Worm (Caenorhabditis elegans): ENCODE measurements around the gene F40G9.9.

Gene F40G9.9

DNA sequence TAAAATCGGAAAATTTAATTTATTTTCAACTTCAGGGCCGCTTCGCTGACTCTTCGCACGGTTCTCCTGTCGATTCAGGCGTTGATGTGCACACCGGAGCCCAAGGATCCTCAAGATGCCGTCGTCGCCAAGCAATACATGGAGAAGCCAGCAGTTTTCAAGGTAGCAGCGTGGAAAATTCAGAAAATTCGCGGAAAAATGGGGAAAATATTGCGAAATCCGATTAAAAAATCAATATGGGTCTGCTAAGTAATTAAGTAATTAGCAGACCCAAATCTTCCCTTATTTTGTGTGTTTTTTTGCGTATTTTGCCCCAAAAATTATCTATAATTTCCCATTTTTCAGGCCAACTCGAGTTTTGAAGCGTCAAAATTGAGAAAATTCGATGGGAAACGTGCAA lies 17.8 kb upstream of the F40G9.9 start:
- TF ChIP-seq ztf-11 (tag; optimal IDR thresholded peaks at IDR 0.05) (no peak), nhr-11 (tag; optimal IDR thresholded peaks at IDR 0.05) (no peak), skn-1 (tag; optimal IDR thresholded peaks at IDR 0.05) (no peak), mab-5 (tag; optimal IDR thresholded peaks at IDR 0.05) (no peak), ztf-1 (GFP tag; conservative IDR thresholded peaks at IDR 0.05) (no peak), ZK546.5 (tag; optimal IDR thresholded peaks at IDR 0.05) (no peak), alr-1 (tag; optimal IDR thresholded peaks at IDR 0.05) (no peak), F13H6.1 (tag; optimal IDR thresholded peaks at IDR 0.05) (no peak), C34F6.9 (tag; optimal IDR thresholded peaks at IDR 0.05) (no peak), unc-62 (GFP tag; optimal IDR thresholded peaks at IDR 0.05) (no peak), elt-3 (tag; optimal IDR thresholded peaks at IDR 0.05) (no peak), nhr-12 (tag; optimal IDR thresholded peaks at IDR 0.05) (no peak), mdl-1 (tag; optimal IDR thresholded peaks at IDR 0.05) (no peak), aly-2 (tag; optimal IDR thresholded peaks at IDR 0.05) (no peak), nhr-10 (tag; optimal IDR thresholded peaks at IDR 0.05) (no peak), sma-3 (GFP tag; optimal IDR thresholded peaks at IDR 0.05) (no peak), ceh-82 (tag; optimal IDR thresholded peaks at IDR 0.05) (no peak), ceh-16 (tag; optimal IDR thresholded peaks at IDR 0.05) (no peak)

DNA sequence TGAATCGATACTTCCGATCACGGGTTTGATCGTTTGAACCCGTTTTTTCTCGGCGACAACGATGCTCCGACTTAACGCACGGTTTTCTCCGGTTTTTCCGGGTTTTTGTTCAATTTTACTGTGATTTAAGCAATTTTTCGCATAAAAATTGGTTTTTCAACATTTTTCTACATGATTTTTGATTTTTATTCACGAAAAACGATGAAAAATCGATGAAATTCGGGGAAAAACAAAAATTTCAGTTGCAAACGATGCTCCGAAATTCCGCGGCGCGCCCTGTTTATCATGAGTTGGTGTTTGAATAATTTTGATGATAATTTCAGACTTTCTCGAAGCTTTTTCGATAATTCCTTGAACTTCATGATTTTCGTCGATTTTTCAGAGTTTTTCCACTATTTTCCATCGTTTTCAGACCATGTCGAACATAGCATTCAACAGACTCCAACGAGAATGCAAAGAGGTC lies 16.9 kb upstream of the F40G9.9 start, which contains the start of gene ubc-20:
Gene ubc-20 (plus strand): TSS at position 413 of the 463 bp plus-strand sequence.
- TF ChIP-seq lsy-2 (tag; optimal IDR thresholded peaks at IDR 0.05) (peak in 1 of 2 experiments; percentile 48), elt-3 (tag; optimal IDR thresholded peaks at IDR 0.05) (no peak), unc-55 (GFP tag; optimal IDR thresholded peaks at IDR 0.05) (peak; percentile 30), zag-1 (tag; optimal IDR thresholded peaks at IDR 0.05) (no peak), C34F6.9 (tag; optimal IDR thresholded peaks at IDR 0.05) (peak; percentile 60), sma-3 (GFP tag; optimal IDR thresholded peaks at IDR 0.05) (peak; percentile 1), nhr-77 (tag; optimal IDR thresholded peaks at IDR 0.05) (no peak), gmeb-1 (tag; optimal IDR thresholded peaks at IDR 0.05) (peak; percentile 18), nhr-23 (tag; optimal IDR thresholded peaks at IDR 0.05) (no peak), nhr-129 (tag; optimal IDR thresholded peaks at IDR 0.05) (peak; percentile 35), nhr-11 (tag; optimal IDR thresholded peaks at IDR 0.05) (no peak), R02D3.7 (tag; optimal IDR thresholded peaks at IDR 0.05) (no peak), ztf-11 (tag; optimal IDR thresholded peaks at IDR 0.05) (no peak)

DNA sequence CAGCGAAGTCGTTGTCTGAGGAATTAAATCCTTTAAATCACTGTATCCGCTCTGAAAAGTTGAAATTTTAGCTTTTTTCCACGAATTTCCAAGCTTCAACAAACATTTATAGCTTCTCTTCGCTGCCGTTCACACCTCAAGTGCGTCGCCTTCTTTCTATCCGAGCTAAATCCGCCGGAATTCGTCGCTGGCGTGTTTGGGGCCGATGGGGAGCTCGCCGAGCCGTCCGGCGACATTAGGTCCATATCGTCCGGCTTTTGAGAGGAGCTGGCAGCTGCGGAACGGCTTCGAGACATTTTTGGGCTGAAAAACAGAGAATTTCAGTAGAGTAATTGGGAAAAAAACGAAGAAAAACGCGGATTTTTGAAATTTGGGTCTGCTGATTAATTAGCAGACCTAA lies 16.3 kb upstream of the F40G9.9 start, which contains the start of gene mxl-2:
Gene mxl-2 (minus strand): TSS at position 303 of the 400 bp plus-strand sequence.
- TF ChIP-seq nhr-25 (tag; optimal IDR thresholded peaks at IDR 0.05) (no peak), gmeb-1 (tag; optimal IDR thresholded peaks at IDR 0.05) (no peak), alr-1 (tag; optimal IDR thresholded peaks at IDR 0.05) (no peak), elt-3 (tag; optimal IDR thresholded peaks at IDR 0.05) (no peak), peb-1 (tag; optimal IDR thresholded peaks at IDR 0.05) (no peak), fos-1 (tag; optimal IDR thresholded peaks at IDR 0.05) (no peak), mbf-1 (tag; optimal IDR thresholded peaks at IDR 0.05) (no peak)

DNA sequence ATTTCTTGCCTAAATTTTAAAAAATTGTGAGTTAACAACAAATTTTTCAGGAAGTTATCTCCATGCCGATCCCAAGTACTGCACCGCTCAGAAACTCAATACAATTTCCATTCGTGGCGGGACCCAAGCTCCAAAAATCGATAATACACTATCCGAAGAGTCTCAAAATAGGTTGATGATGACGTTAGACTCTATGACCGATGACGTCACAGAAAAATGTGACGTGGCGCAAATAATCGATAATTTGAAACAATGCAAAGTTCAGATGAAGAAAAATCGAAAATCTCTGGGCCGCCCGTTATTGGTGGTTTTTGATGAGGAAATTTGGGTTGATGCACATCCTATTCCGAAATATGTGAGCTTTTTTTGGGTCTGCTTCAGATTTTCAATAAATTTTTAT lies 12.8 kb upstream of the F40G9.9 start:
- TF ChIP-seq elt-1 (tag; optimal IDR thresholded peaks at IDR 0.05) (no peak), nhr-23 (tag; optimal IDR thresholded peaks at IDR 0.05) (no peak), snpc-4 (tag; optimal IDR thresholded peaks at IDR 0.05) (no peak), nhr-12 (tag; optimal IDR thresholded peaks at IDR 0.05) (no peak), Y55F3AM.14 (GFP tag; optimal IDR thresholded peaks at IDR 0.05) (no peak), unc-62 (GFP tag; optimal IDR thresholded peaks at IDR 0.05) (no peak), nhr-129 (tag; optimal IDR thresholded peaks at IDR 0.05) (no peak), crh-2 (tag; optimal IDR thresholded peaks at IDR 0.05) (no peak), nhr-6 (tag; optimal IDR thresholded peaks at IDR 0.05) (no peak), fos-1 (tag; optimal IDR thresholded peaks at IDR 0.05) (no peak), sma-3 (GFP tag; optimal IDR thresholded peaks at IDR 0.05) (no peak), blmp-1 (tag; optimal IDR thresholded peaks at IDR 0.05; ENCODE audit: insufficient read depth) (no peak), ama-1 (optimal IDR thresholded peaks at IDR 0.05) (no peak), skn-1 (tag; optimal IDR thresholded peaks at IDR 0.05) (no peak)

DNA sequence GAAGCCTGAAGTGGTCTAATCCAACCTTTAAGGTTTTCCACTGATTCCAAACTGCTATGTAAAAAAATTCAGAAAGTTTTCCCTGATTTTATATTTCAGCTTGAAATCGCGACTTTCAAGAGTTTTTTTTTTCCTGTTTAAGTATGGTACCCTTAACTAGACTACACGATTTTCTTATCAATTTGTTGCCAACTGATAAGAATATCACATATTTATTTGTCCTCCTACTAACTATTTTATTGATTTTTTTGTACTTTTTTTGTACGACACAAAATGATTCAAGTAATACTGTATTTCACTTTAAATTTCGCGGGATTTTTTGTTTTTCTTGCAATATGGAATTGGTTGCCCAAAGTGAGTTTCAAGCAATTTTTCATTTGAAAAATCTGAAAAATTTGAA lies 11.6 kb upstream of the F40G9.9 start:
- TF ChIP-seq egl-27 (tag; optimal IDR thresholded peaks at IDR 0.05) (no peak), lin-39 (tag; optimal IDR thresholded peaks at IDR 0.05) (no peak), R02D3.7 (tag; optimal IDR thresholded peaks at IDR 0.05) (no peak), fos-1 (tag; optimal IDR thresholded peaks at IDR 0.05) (peak; percentile 35), zag-1 (tag; optimal IDR thresholded peaks at IDR 0.05) (no peak)

Measured in whole organism, L2 larva.